Fruit fly (Drosophila melanogaster): Measurements from ENCODE around the gene rdgB.

rdgB gene

dm6 chrX:13748906-13749872 lies 13.4 kb upstream of the rdgB start (continued):
- TF ChIP-seq Lim3 (GFP tag; IDR thresholded peaks at IDR 0.05) (0 out of 2 replicates have a peak, but pooled peaks have one; percentile 35), gem (tag; optimal IDR thresholded peaks at IDR 0.05) (peak; percentile 87), CG11696 (GFP tag; IDR thresholded peaks at IDR 0.05) (peak; percentile 96), pzg (GFP tag; optimal IDR thresholded peaks at IDR 0.05) (no peak), slou (GFP tag; optimal IDR thresholded peaks at IDR 0.05) (peak; percentile 20), Poxn (GFP tag; IDR thresholded peaks at IDR 0.05) (no peak), PHDP (tag; optimal IDR thresholded peaks at IDR 0.05) (peak; percentile 85), CG9215 (GFP tag; IDR thresholded peaks at IDR 0.05) (peak; percentile 63), CG12071 (GFP tag; optimal IDR thresholded peaks at IDR 0.05) (no peak), ara (GFP tag; IDR thresholded peaks at IDR 0.05) (peak; percentile 59), CG18599 (GFP tag; optimal IDR thresholded peaks at IDR 0.05) (peak; percentile 85), gcm2 (GFP tag; optimal IDR thresholded peaks at IDR 0.05) (peak; percentile 1), CG2678 (tag; optimal IDR thresholded peaks at IDR 0.05) (peak; percentile 89), mam (GFP tag; optimal IDR thresholded peaks at IDR 0.05) (peak; percentile 26), Adf1 (GFP tag; IDR thresholded peaks at IDR 0.05) (peak; percentile 49), CG9932 (GFP tag; IDR thresholded peaks at IDR 0.05) (peak; percentile 83), sens (GFP tag) (peak; percentile 89), bowl (GFP tag; IDR thresholded peaks at IDR 0.05) (no peak), CG3281 (GFP tag; optimal IDR thresholded peaks at IDR 0.05) (peak; percentile 79), CG31224 (GFP tag; IDR thresholded peaks at IDR 0.05) (peak; percentile 58), CG3726 (GFP tag; IDR thresholded peaks at IDR 0.05) (peak; percentile 54; the same call in 1 of the 3 replicates), esg (GFP tag; conservative IDR thresholded peaks at IDR 0.05) (peak; percentile 63), gfzf (GFP tag; optimal IDR thresholded peaks at IDR 0.05) (no peak), CG10565 (GFP tag; optimal IDR thresholded peaks at IDR 0.05) (no peak), CG11247 (GFP tag; IDR thresholded peaks at IDR 0.05) (peak; percentile 71; the same call in 1 of the 2 replicates), odd (GFP tag; optimal IDR thresholded peaks at IDR 0.05) (peak; percentile 50), inv (GFP tag; IDR thresholded peaks at IDR 0.05; ENCODE audit: partially characterized antibody) (no peak), Myb (GFP tag; optimal IDR thresholded peaks at IDR 0.05) (peak; percentile 7), E2f2 (GFP tag; IDR thresholded peaks at IDR 0.05) (peak; percentile 55), CG12391 (tag; optimal IDR thresholded peaks at IDR 0.05) (peak; percentile 75), ase (GFP tag; IDR thresholded peaks at IDR 0.05) (peak; percentile 69; the same call in 2 of the 3 replicates), wdn (GFP tag; IDR thresholded peaks at IDR 0.05) (peak; percentile 61), CG15269 (tag; optimal IDR thresholded peaks at IDR 0.05) (peak; percentile 84), tx (GFP tag; optimal IDR thresholded peaks at IDR 0.05) (no peak), nom (GFP tag; optimal IDR thresholded peaks at IDR 0.05) (peak; percentile 75), CG9727 (GFP tag; optimal IDR thresholded peaks at IDR 0.05) (peak; percentile 81), Sox100B (GFP tag; optimal IDR thresholded peaks at IDR 0.05) (peak; percentile 69), Hand (GFP tag; optimal IDR thresholded peaks at IDR 0.05) (peak; percentile 55), prd (optimal IDR thresholded peaks at IDR 0.05) (no peak), prd (GFP tag; IDR thresholded peaks at IDR 0.05) (peak; percentile 70), gsb (GFP tag; IDR thresholded peaks at IDR 0.05) (peak; percentile 54; the same call in 1 of the 2 replicates), CG13424 (tag; optimal IDR thresholded peaks at IDR 0.05) (peak; percentile 73), Mrtf (GFP tag; IDR thresholded peaks at IDR 0.05) (peak; percentile 25; the same call in 2 of the 3 replicates), CG1792 (GFP tag; optimal IDR thresholded peaks at IDR 0.05) (peak; percentile 39), CG17612 (GFP tag; IDR thresholded peaks at IDR 0.05) (peak; percentile 25; the same call in 1 of the 2 replicates), CG6254 (GFP tag; optimal IDR thresholded peaks at IDR 0.05) (peak; percentile 26), CG3407 (GFP tag; optimal IDR thresholded peaks at IDR 0.05) (peak; percentile 13), Meics (GFP tag; optimal IDR thresholded peaks at IDR 0.05) (peak; percentile 87)
